Fruit fly (Drosophila melanogaster) whole organism, embryonic: ENCODE data around the gene cerv.

Experiments
- Antp ChIP-seq: fragments of 200-800 bp; sonication (Bioruptor generic); optimal IDR thresholded peaks from 3 replicates; lab custom pipeline; 2016; ENCODE audit warnings: missing biosample characterization, missing genetic modification characterization
- Blimp-1 ChIP-seq: fragments of 200-800 bp; sonication (Bioruptor generic); optimal IDR thresholded peaks from 3 replicates; lab custom pipeline; 2018; ENCODE audit warnings: missing biosample characterization, missing genetic modification characterization, mild to moderate bottlenecking, moderate library complexity, missing genetic modification reagents
- CG10209 ChIP-seq: fragments of 200-800 bp; sonication (Bioruptor generic); optimal IDR thresholded peaks from 3 replicates; lab custom pipeline; 2017; ENCODE audit warnings: missing biosample characterization, mild to moderate bottlenecking, missing genetic modification characterization, missing genetic modification reagents
- CG10267 ChIP-seq: fragments of 200-800 bp; sonication (Bioruptor generic); optimal IDR thresholded peaks from 2 replicates; lab custom pipeline; 2018; ENCODE audit warnings: missing biosample characterization, mild to moderate bottlenecking, missing genetic modification characterization, moderate library complexity
- CG11085 ChIP-seq: fragments of 200-800 bp; sonication (Bioruptor generic); IDR thresholded peaks from 2 replicates; pipeline ENCODE4 v1.3.6; 2022; ENCODE audit warnings: missing biosample characterization, missing genetic modification characterization
- CG13424 ChIP-seq: fragments of 200-800 bp; sonication (Bioruptor generic); optimal IDR thresholded peaks from 2 replicates; lab custom pipeline; 2019; ENCODE audit warnings: missing biosample characterization, mild to moderate bottlenecking, missing genetic modification characterization, moderate library complexity
- CG15073 ChIP-seq: fragments of 200-800 bp; sonication (Bioruptor generic); optimal IDR thresholded peaks from 2 replicates; lab custom pipeline; 2016; ENCODE audit warnings: missing biosample characterization, missing genetic modification characterization
- CG17328 ChIP-seq: fragments of 200-800 bp; sonication (Bioruptor generic); IDR thresholded peaks from 2 replicates; pipeline ENCODE4 v1.3.6; 2022; ENCODE audit warnings: missing biosample characterization, missing genetic modification characterization
- CG17568 ChIP-seq: fragments of 200-800 bp; sonication (Bioruptor generic); optimal IDR thresholded peaks from 2 replicates; lab custom pipeline; 2018; ENCODE audit warnings: missing biosample characterization, mild to moderate bottlenecking, missing genetic modification characterization, moderate library complexity
- CG17912 ChIP-seq: fragments of 200-800 bp; sonication (Bioruptor generic); optimal IDR thresholded peaks from 2 replicates; lab custom pipeline; 2018; ENCODE audit warnings: missing biosample characterization, mild to moderate bottlenecking, missing genetic modification characterization
- CG32767 ChIP-seq: fragments of 200-800 bp; sonication (Bioruptor generic); IDR thresholded peaks from 2 replicates; pipeline ENCODE4 v1.3.6; 2022; ENCODE audit warnings: missing biosample characterization, missing genetic modification characterization
- CG32772 ChIP-seq: fragments of 200-800 bp; sonication (Bioruptor generic); IDR thresholded peaks from 2 replicates; pipeline ENCODE4 v1.3.6; 2022; ENCODE audit warnings: missing biosample characterization, missing genetic modification characterization
- CG34224 ChIP-seq: fragments of 200-800 bp; sonication (Bioruptor generic); IDR thresholded peaks from 3 replicates; pipeline ENCODE4 v1.3.6; 2022; ENCODE audit warnings: missing biosample characterization, missing genetic modification characterization; ENCODE audit not compliant: partially characterized antibody
- CG3838 ChIP-seq: fragments of 200-800 bp; sonication (Bioruptor generic); optimal IDR thresholded peaks from 3 replicates; lab custom pipeline; 2016; ENCODE audit warnings: missing biosample characterization, missing genetic modification characterization
- CG6813 ChIP-seq: fragments of 200-800 bp; sonication (Bioruptor generic); optimal IDR thresholded peaks from 2 replicates; lab custom pipeline; 2017; ENCODE audit warnings: missing biosample characterization, missing genetic modification characterization, mild to moderate bottlenecking, moderate library complexity, missing genetic modification reagents
- CG9797 ChIP-seq: fragments of 200-800 bp; sonication (Bioruptor generic); optimal IDR thresholded peaks from 3 replicates; lab custom pipeline; 2018; ENCODE audit warnings: missing biosample characterization, mild to moderate bottlenecking, missing genetic modification characterization
- Deaf1 ChIP-seq: fragments of 200-800 bp; optimal IDR thresholded peaks from 3 replicates; lab custom pipeline; 2019; ENCODE audit warnings: missing biosample characterization, mild to moderate bottlenecking, missing genetic modification characterization, moderate library complexity
- Eip74EF ChIP-seq, 2 experiments: fragments of 200-800 bp in 1 of 2; fragments of >200 bp in 1 of 2; sonication (Bioruptor generic) in 1 of 2; optimal IDR thresholded peaks; 2 replicates each; lab custom pipeline; 2017 to 2019; ENCODE audit warnings: missing biosample characterization in 2 of 2, missing genetic modification characterization in 2 of 2, mild to moderate bottlenecking in 1 of 2, moderate library complexity in 1 of 2
- Fer2 ChIP-seq: fragments of 200-800 bp; sonication (Bioruptor generic); optimal IDR thresholded peaks from 2 replicates; lab custom pipeline; 2018; ENCODE audit warnings: missing biosample characterization, mild to moderate bottlenecking, missing genetic modification characterization, moderate library complexity
- Fer3 ChIP-seq: fragments of 200-800 bp; sonication (Bioruptor generic); optimal IDR thresholded peaks from 2 replicates; lab custom pipeline; 2018; ENCODE audit warnings: missing biosample characterization, mild to moderate bottlenecking, missing genetic modification characterization, moderate library complexity
- Hr78 ChIP-seq, 2 experiments: fragments of 200-800 bp in 1 of 2; fragments of >200 bp in 1 of 2; sonication (Bioruptor generic) in 1 of 2; optimal IDR thresholded peaks; 2 replicates each; lab custom pipeline; 2017 to 2019; ENCODE audit warnings: missing biosample characterization in 2 of 2, missing genetic modification characterization in 2 of 2, mild to moderate bottlenecking in 1 of 2, moderate library complexity in 1 of 2
- Lhr ChIP-seq: fragments of 200-800 bp; sonication (Bioruptor generic); optimal IDR thresholded peaks from 3 replicates; lab custom pipeline; 2017; ENCODE audit warnings: mild to moderate bottlenecking, missing biosample characterization, missing genetic modification reagents, missing genetic modification characterization
- Med ChIP-seq: fragments of 200-800 bp; sonication (Bioruptor generic); peaks from one replicate; lab custom pipeline; 2016; ENCODE audit warnings: missing biosample characterization, missing genetic modification characterization, mild to moderate bottlenecking, inconsistent platforms, moderate library complexity
- Ptx1 ChIP-seq: fragments of 200-800 bp; sonication (Bioruptor generic); IDR thresholded peaks from 2 replicates; pipeline ENCODE4 v1.3.6; 2022; ENCODE audit warnings: missing biosample characterization, missing genetic modification characterization
- Rx ChIP-seq: fragments of 200-800 bp; sonication (Bioruptor generic); IDR thresholded peaks from 2 replicates; pipeline ENCODE4 v1.3.6; 2022; ENCODE audit warnings: missing biosample characterization, missing genetic modification characterization
- abd-A ChIP-seq: fragments of 200-800 bp; sonication (Bioruptor generic); optimal IDR thresholded peaks from 3 replicates; lab custom pipeline; 2019; ENCODE audit warnings: missing biosample characterization, mild to moderate bottlenecking, missing genetic modification characterization, moderate library complexity
- ac ChIP-seq: fragments of 200-800 bp; sonication (Bioruptor generic); optimal IDR thresholded peaks from 3 replicates; lab custom pipeline; 2017; ENCODE audit warnings: missing biosample characterization, mild to moderate bottlenecking, missing genetic modification characterization
- amos ChIP-seq: fragments of 200-800 bp; sonication (Bioruptor generic); IDR thresholded peaks from 2 replicates; pipeline ENCODE4 v1.3.6; 2022; ENCODE audit warnings: missing biosample characterization, missing genetic modification characterization; ENCODE audit not compliant: partially characterized antibody
- ato ChIP-seq: fragments of 200-800 bp; sonication (Bioruptor generic); IDR thresholded peaks from 2 replicates; pipeline ENCODE4 v1.3.6; 2022; ENCODE audit warnings: missing biosample characterization, missing genetic modification characterization; ENCODE audit not compliant: partially characterized antibody
- az2 ChIP-seq: fragments of 200-800 bp; sonication (Bioruptor generic); optimal IDR thresholded peaks from 3 replicates; lab custom pipeline; 2016; ENCODE audit warnings: missing biosample characterization, missing genetic modification characterization
- chinmo ChIP-seq: fragments of 200-800 bp; sonication (Bioruptor generic); IDR thresholded peaks from 4 replicates; pipeline ENCODE4 v1.3.6; 2022; ENCODE audit warnings: missing biosample characterization, missing genetic modification characterization; ENCODE audit not compliant: partially characterized antibody
- crol ChIP-seq: fragments of 200-800 bp; sonication (Bioruptor generic); IDR thresholded peaks from 2 replicates; pipeline ENCODE4 v1.3.6; 2022; ENCODE audit warnings: missing biosample characterization, missing genetic modification characterization
- dysf ChIP-seq: fragments of 200-800 bp; sonication (Bioruptor generic); IDR thresholded peaks from 3 replicates; pipeline ENCODE4 v1.3.6; 2022; ENCODE audit warnings: missing biosample characterization, missing genetic modification characterization
- gro ChIP-seq: fragments of 200-800 bp; sonication (Bioruptor generic); optimal IDR thresholded peaks from 2 replicates; lab custom pipeline; 2016; ENCODE audit warnings: missing biosample characterization, missing genetic modification characterization
- hbn ChIP-seq: fragments of 200-800 bp; sonication (Bioruptor generic); IDR thresholded peaks from 2 replicates; pipeline ENCODE4 v1.3.6; 2022; ENCODE audit warnings: missing biosample characterization, missing genetic modification characterization; ENCODE audit not compliant: partially characterized antibody
- inv ChIP-seq: fragments of 200-800 bp; sonication (Bioruptor generic); IDR thresholded peaks from 2 replicates; pipeline ENCODE4 v1.3.6; 2022; ENCODE audit warnings: missing biosample characterization, missing genetic modification characterization; ENCODE audit not compliant: partially characterized antibody
- kni ChIP-seq: fragments of 200-800 bp; sonication (Bioruptor generic); optimal IDR thresholded peaks from 3 replicates; lab custom pipeline; 2017; ENCODE audit warnings: mild to moderate bottlenecking, missing biosample characterization, missing genetic modification reagents, missing genetic modification characterization
- knrl ChIP-seq: fragments of 200-800 bp; sonication (Bioruptor generic); IDR thresholded peaks from 3 replicates; pipeline ENCODE4 v1.3.6; 2022; ENCODE audit warnings: missing biosample characterization, missing genetic modification characterization; ENCODE audit not compliant: partially characterized antibody
- nerfin-2 ChIP-seq: fragments of 200-800 bp; sonication (Bioruptor generic); IDR thresholded peaks from 2 replicates; pipeline ENCODE4 v1.3.6; 2022; ENCODE audit warnings: missing biosample characterization, missing genetic modification characterization; ENCODE audit not compliant: partially characterized antibody
- pfk ChIP-seq: fragments of 200-800 bp; sonication (Bioruptor generic); optimal IDR thresholded peaks from 2 replicates; lab custom pipeline; 2018; ENCODE audit warnings: missing biosample characterization, mild to moderate bottlenecking, missing genetic modification characterization, moderate library complexity
- sd ChIP-seq: fragments of 200-800 bp; sonication (Bioruptor generic); optimal IDR thresholded peaks from 3 replicates; lab custom pipeline; 2018; ENCODE audit warnings: missing biosample characterization, mild to moderate bottlenecking, missing genetic modification characterization, moderate library complexity
- sens-2 ChIP-seq: fragments of 200-800 bp; sonication (Bioruptor generic); IDR thresholded peaks from 2 replicates; pipeline ENCODE4 v1.3.6; 2022; ENCODE audit warnings: missing biosample characterization, missing genetic modification characterization
- sug ChIP-seq: fragments of 200-800 bp; optimal IDR thresholded peaks from 2 replicates; lab custom pipeline; 2019; ENCODE audit warnings: missing biosample characterization, mild to moderate bottlenecking, missing genetic modification characterization, moderate library complexity
- tna ChIP-seq: fragments of 200-800 bp; sonication (Bioruptor generic); IDR thresholded peaks from 2 replicates; pipeline ENCODE4 v1.3.6; 2022; ENCODE audit warnings: missing biosample characterization, missing genetic modification characterization; ENCODE audit not compliant: partially characterized antibody
- vvl ChIP-seq: fragments of 200-800 bp; sonication (Bioruptor generic); IDR thresholded peaks from 2 replicates; pipeline ENCODE4 v1.3.6; 2022; ENCODE audit warnings: missing biosample characterization, missing genetic modification characterization
- yki ChIP-seq: fragments of >200 bp; optimal IDR thresholded peaks from 3 replicates; lab custom pipeline; 2018
- zen2 ChIP-seq: fragments of 200-800 bp; sonication (Bioruptor generic); IDR thresholded peaks from 3 replicates; pipeline ENCODE4 v1.3.6; 2022; ENCODE audit warnings: missing biosample characterization, missing genetic modification characterization; ENCODE audit not compliant: partially characterized antibody
- zfh1 ChIP-seq: fragments of 200-800 bp; sonication (Bioruptor generic); IDR thresholded peaks from 3 replicates; pipeline ENCODE4 v1.3.6; 2022; ENCODE audit warnings: missing biosample characterization, missing genetic modification characterization

The cerv gene

DNA sequence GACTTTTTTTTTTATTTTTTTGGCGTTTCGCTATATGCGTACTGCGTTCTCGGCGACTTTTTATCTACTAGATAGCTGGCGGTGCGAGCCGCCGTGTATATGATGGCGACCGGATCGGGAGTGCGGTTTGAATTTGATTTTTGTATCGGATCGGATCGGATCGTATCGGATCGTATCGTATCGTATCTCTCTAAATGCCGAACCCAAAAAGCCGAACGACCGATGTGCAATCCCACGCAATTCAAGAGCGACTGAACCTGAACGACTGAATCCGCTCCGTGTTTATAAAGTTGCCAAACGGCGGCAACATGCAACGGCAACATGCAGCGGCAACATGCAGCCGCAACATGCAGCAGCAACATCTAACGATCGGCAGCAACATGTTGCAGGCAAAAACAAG, 48.3 kb upstream of the cerv start (continued):
- TF ChIP-seq Eip74EF (GFP tag; optimal IDR thresholded peaks at IDR 0.05; lab: Kevin White, UChicago), result no peak
- peak; percentile 25; the same call in 1 of the 3 replicates for TF ChIP-seq dysf (GFP tag; lab: Robert Waterston, UW)
- peak; percentile 22 for TF ChIP-seq CG13424 (tag; lab: Kevin White, UChicago)
- no peak for TF ChIP-seq CG10267
- TF ChIP-seq ato, result 0 out of 2 replicates have a peak, but pooled peaks have one; percentile 27
- TF ChIP-seq Fer2 (tag; lab: Kevin White, UChicago), result no peak
- peak; percentile 11; the same call in 1 of the 3 replicates for TF ChIP-seq CG34224 (GFP tag; lab: Robert Waterston, UW)
- peak; percentile 9; the same call in 1 of the 2 replicates for TF ChIP-seq crol (GFP tag; lab: Robert Waterston, UW)
- no peak for TF ChIP-seq kni (GFP tag; lab: Kevin White, UChicago)
- 0 out of 2 replicates have a peak, but pooled peaks have one; percentile 10 for TF ChIP-seq sens-2
- TF ChIP-seq ac, result no peak
- peak; percentile 2 for TF ChIP-seq Blimp-1 (GFP tag; lab: Kevin White, UChicago)
- TF ChIP-seq knrl (GFP tag; lab: Robert Waterston, UW), result peak; percentile 44; the same call in 2 of the 3 replicates
- no peak for TF ChIP-seq CG32767
- TF ChIP-seq zfh1 (GFP tag; lab: Robert Waterston, UW), result peak; percentile 52; the same call in 2 of the 3 replicates
- TF ChIP-seq zen2 (GFP tag; lab: Robert Waterston, UW), result peak; percentile 45; the same call in 1 of the 3 replicates
- peak; percentile 86; the same call in 3 of the 4 replicates for TF ChIP-seq chinmo (GFP tag; lab: Robert Waterston, UW)
- peak; percentile 24 for TF ChIP-seq sd
- TF ChIP-seq Antp (GFP tag; lab: Kevin White, UChicago), result no peak
- TF ChIP-seq sug (tag; lab: Kevin White, UChicago), result peak; percentile 13
- no peak for TF ChIP-seq Rx (GFP tag; lab: Robert Waterston, UW)
- peak; percentile 90 for TF ChIP-seq Med
- TF ChIP-seq CG10209, result no peak
- TF ChIP-seq inv (GFP tag; lab: Robert Waterston, UW), result no peak
- TF ChIP-seq yki (lab: Kevin White, UChicago), result no peak
- TF ChIP-seq CG17328 (GFP tag; lab: Robert Waterston, UW), result peak; percentile 40; the same call in 1 of the 2 replicates
- TF ChIP-seq nerfin-2, result 0 out of 2 replicates have a peak, but pooled peaks have one; percentile 18
- peak; percentile 60 for TF ChIP-seq amos (GFP tag; lab: Robert Waterston, UW)
- TF ChIP-seq CG17568, result no peak
- no peak for TF ChIP-seq pfk (GFP tag; lab: Kevin White, UChicago)
- TF ChIP-seq hbn (GFP tag; lab: Robert Waterston, UW), result no peak
- no peak for TF ChIP-seq CG17912 (GFP tag; lab: Kevin White, UChicago)
- no peak for TF ChIP-seq Fer3
- TF ChIP-seq Deaf1, result peak; percentile 98
- TF ChIP-seq Hr78 (GFP tag; optimal IDR thresholded peaks at IDR 0.05; lab: Kevin White, UChicago), result no peak
- peak; percentile 49 for TF ChIP-seq gro (GFP tag; lab: Kevin White, UChicago)
- TF ChIP-seq abd-A (tag; lab: Kevin White, UChicago), result no peak
- peak; percentile 24; the same call in 1 of the 2 replicates for TF ChIP-seq tna (GFP tag; lab: Robert Waterston, UW)
- no peak for TF ChIP-seq Ptx1 (GFP tag; lab: Robert Waterston, UW)
- no peak for TF ChIP-seq CG15073
- TF ChIP-seq CG3838 (GFP tag; lab: Kevin White, UChicago), result no peak
- TF ChIP-seq CG9797 (GFP tag; lab: Kevin White, UChicago), result no peak
- 0 out of 2 replicates have a peak, but pooled peaks have one; percentile 7 for TF ChIP-seq CG32772 (GFP tag; lab: Robert Waterston, UW)
- no peak for TF ChIP-seq Lhr (GFP tag; lab: Kevin White, UChicago)
- no peak for TF ChIP-seq CG11085 (GFP tag; lab: Robert Waterston, UW)
- TF ChIP-seq CG6813 (GFP tag; lab: Kevin White, UChicago), result no peak
- TF ChIP-seq az2, result no peak
- TF ChIP-seq vvl (GFP tag; lab: Robert Waterston, UW), result peak; percentile 52
